Worm (Caenorhabditis elegans) whole organism, young adult: ENCODE measurements around the gene C49A9.10.
"Not testable (repeated sequence)": the region's sequence is repeated elsewhere in the genome, so short reads cannot be mapped to it uniquely, and the experiment has no call there.

Source experiments
- B0336.3 ChIP-seq: fragments of 200-800 bp; sonication (Bioruptor generic); IDR thresholded peaks from 2 replicates; pipeline ENCODE4 v1.3.6; 2022; ENCODE audit warnings: missing genetic modification characterization, missing compliant biosample characterization
- C06A6.2 ChIP-seq: fragments of 200-800 bp; sonication (Bioruptor generic); conservative IDR thresholded peaks from 2 replicates; pipeline ENCODE4 v1.3.6; 2022; ENCODE audit warnings: missing genetic modification characterization, missing compliant biosample characterization
- F37B4.10 ChIP-seq: fragments of 200-800 bp; sonication (Bioruptor generic); IDR thresholded peaks from 2 replicates; pipeline ENCODE4 v1.3.6; 2022; ENCODE audit warnings: missing genetic modification characterization, missing compliant biosample characterization
- F39B2.1 ChIP-seq: fragments of 200-800 bp; sonication (Bioruptor generic); IDR thresholded peaks from 2 replicates; pipeline ENCODE4 v1.3.6; 2022; ENCODE audit warnings: missing genetic modification reagents, missing genetic modification characterization, missing compliant biosample characterization
- F55B11.4 ChIP-seq: sonication (generic microtip); optimal IDR thresholded peaks from 2 replicates; lab custom pipeline; 2016; ENCODE audit warnings: missing compliant biosample characterization, missing genetic modification characterization, borderline replicate concordance; ENCODE audit not compliant: insufficient read depth
- F57A8.1 ChIP-seq: fragments of 200-800 bp; sonication (Bioruptor generic); optimal IDR thresholded peaks from 2 replicates; lab custom pipeline; 2018; ENCODE audit warnings: mild to moderate bottlenecking, missing genetic modification characterization, moderate library complexity, missing compliant biosample characterization
- F57C9.4 ChIP-seq: sonication (generic microtip); optimal IDR thresholded peaks from 2 replicates; lab custom pipeline; 2017; ENCODE audit warnings: mild to moderate bottlenecking, missing genetic modification characterization, missing compliant biosample characterization
- K11D2.4 ChIP-seq: fragments of 200-800 bp; sonication (Bioruptor generic); IDR thresholded peaks from 2 replicates; pipeline ENCODE4 v1.3.6; 2022; ENCODE audit warnings: missing genetic modification reagents, missing genetic modification characterization, missing compliant biosample characterization
- T07F8.4 ChIP-seq: sonication (generic microtip); optimal IDR thresholded peaks from 2 replicates; lab custom pipeline; 2016; ENCODE audit warnings: mild to moderate bottlenecking, missing genetic modification characterization, moderate library complexity, missing compliant biosample characterization
- Y53F4B.3 ChIP-seq: fragments of 200-800 bp; sonication (Bioruptor generic); IDR thresholded peaks from 2 replicates; pipeline ENCODE4 v1.3.6; 2022; ENCODE audit warnings: missing genetic modification reagents, missing genetic modification characterization, missing compliant biosample characterization
- Y67H2A.10 ChIP-seq: fragments of 200-800 bp; sonication (Bioruptor generic); conservative IDR thresholded peaks from 2 replicates; pipeline ENCODE4 v1.3.6; 2022; ENCODE audit warnings: missing genetic modification reagents, missing genetic modification characterization, missing compliant biosample characterization
- aptf-2 ChIP-seq: fragments of 200-800 bp; sonication (Bioruptor generic); conservative IDR thresholded peaks from 2 replicates; pipeline ENCODE4 v1.3.6; 2022; ENCODE audit warnings: missing genetic modification reagents, missing genetic modification characterization, missing compliant biosample characterization
- aptf-3 ChIP-seq: fragments of 200-800 bp; sonication (Bioruptor generic); IDR thresholded peaks from 2 replicates; pipeline ENCODE4 v1.3.6; 2022; ENCODE audit warnings: missing genetic modification characterization, missing compliant biosample characterization
- attf-3 ChIP-seq: fragments of 200-800 bp; sonication (Bioruptor generic); conservative IDR thresholded peaks from 2 replicates; pipeline ENCODE4 v1.3.6; 2022; ENCODE audit warnings: missing genetic modification reagents, missing genetic modification characterization, missing compliant biosample characterization
- attf-6 ChIP-seq: fragments of 200-800 bp; sonication (Bioruptor generic); IDR thresholded peaks from 2 replicates; pipeline ENCODE4 v1.3.6; 2022; ENCODE audit warnings: missing genetic modification reagents, missing genetic modification characterization, missing compliant biosample characterization
- ccch-3 ChIP-seq: fragments of 200-800 bp; sonication (Bioruptor generic); optimal IDR thresholded peaks from 2 replicates; lab custom pipeline; 2018; ENCODE audit warnings: mild to moderate bottlenecking, missing genetic modification characterization, missing compliant biosample characterization
- ceh-40 ChIP-seq: fragments of 200-800 bp; sonication (Bioruptor generic); IDR thresholded peaks from 2 replicates; pipeline ENCODE4 v1.3.6; 2022; ENCODE audit warnings: missing genetic modification characterization, missing compliant biosample characterization
- ceh-58 ChIP-seq: fragments of 200-800 bp; sonication (Bioruptor generic); IDR thresholded peaks from 2 replicates; pipeline ENCODE4 v1.3.6; 2022; ENCODE audit warnings: missing genetic modification characterization, missing compliant biosample characterization
- ceh-79 ChIP-seq: sonication (generic microtip); optimal IDR thresholded peaks from 2 replicates; lab custom pipeline; 2017; ENCODE audit warnings: mild to moderate bottlenecking, missing genetic modification characterization, missing compliant biosample characterization
- dox-1 ChIP-seq: fragments of 200-800 bp; sonication (Bioruptor generic); IDR thresholded peaks from 2 replicates; pipeline ENCODE4 v1.3.6; 2022; ENCODE audit warnings: missing genetic modification reagents, missing genetic modification characterization, missing compliant biosample characterization
- hmg-1.2 ChIP-seq: fragments of 200-800 bp; sonication (Bioruptor generic); IDR thresholded peaks from 2 replicates; pipeline ENCODE4 v1.3.6; 2022; ENCODE audit warnings: missing genetic modification reagents, missing genetic modification characterization, missing compliant biosample characterization
- hrde-1 ChIP-seq: sonication (generic microtip); optimal IDR thresholded peaks from 2 replicates; lab custom pipeline; 2016; ENCODE audit warnings: missing genetic modification characterization, mild to moderate bottlenecking, missing compliant biosample characterization, moderate library complexity, missing genotype, missing genetic modification reagents, borderline replicate concordance
- hsf-1 ChIP-seq: fragments of 200-800 bp; sonication (Bioruptor generic); IDR thresholded peaks from 2 replicates; pipeline ENCODE4 v1.3.6; 2022; ENCODE audit warnings: missing genetic modification reagents, missing genetic modification characterization, missing compliant biosample characterization
- lir-1 ChIP-seq: fragments of 200-800 bp; sonication (Bioruptor generic); conservative IDR thresholded peaks from 2 replicates; pipeline ENCODE4 v1.3.6; 2022; ENCODE audit warnings: missing genetic modification reagents, missing genetic modification characterization, missing compliant biosample characterization
- lsy-27 ChIP-seq: sonication (generic microtip); optimal IDR thresholded peaks from 2 replicates; lab custom pipeline; 2017; ENCODE audit warnings: missing genetic modification characterization, mild to moderate bottlenecking, missing compliant biosample characterization, antibody characterized with exemption, missing genotype, borderline replicate concordance; ENCODE audit not compliant: insufficient read depth
- madf-3 ChIP-seq: fragments of 200-800 bp; sonication (Bioruptor generic); IDR thresholded peaks from 2 replicates; pipeline ENCODE4 v1.3.6; 2022; ENCODE audit warnings: missing genetic modification reagents, missing genetic modification characterization, missing compliant biosample characterization
- nhr-80 ChIP-seq: sonication (generic microtip); optimal IDR thresholded peaks from 2 replicates; lab custom pipeline; 2016; ENCODE audit warnings: missing genetic modification characterization, missing compliant biosample characterization
- rpc-1 ChIP-seq, 2 experiments: fragments of 150-350 bp in 1 of 2; sonication (generic microtip) in 1 of 2; optimal IDR thresholded peaks; 2 replicates each; lab custom pipeline; 2014 to 2018; ENCODE audit warnings: missing biosample characterization in 1 of 2, missing genetic modification characterization in 1 of 2, missing genetic modification reagents in 1 of 2, missing genotype in 1 of 2
- sea-2 ChIP-seq: fragments of 200-800 bp; sonication (Bioruptor generic); IDR thresholded peaks from 2 replicates; pipeline ENCODE4 v1.3.6; 2022; ENCODE audit warnings: missing genetic modification characterization, missing compliant biosample characterization
- snpc-3.4 ChIP-seq: sonication (generic microtip); optimal IDR thresholded peaks from 2 replicates; lab custom pipeline; 2017; ENCODE audit warnings: missing genetic modification characterization, mild to moderate bottlenecking, missing compliant biosample characterization, antibody characterized with exemption, moderate library complexity, missing genotype, missing genetic modification reagents
- sptf-2 ChIP-seq: fragments of 200-800 bp; sonication (Bioruptor generic); optimal IDR thresholded peaks from 2 replicates; lab custom pipeline; 2018; ENCODE audit warnings: mild to moderate bottlenecking, missing genetic modification characterization, missing compliant biosample characterization
- tlf-1 ChIP-seq: fragments of 200-800 bp; sonication (Bioruptor generic); optimal IDR thresholded peaks from 2 replicates; lab custom pipeline; 2018; ENCODE audit warnings: mild to moderate bottlenecking, missing genetic modification characterization, missing compliant biosample characterization
- ztf-3 ChIP-seq: fragments of 200-800 bp; sonication (Bioruptor generic); optimal IDR thresholded peaks from 2 replicates; lab custom pipeline; 2018; ENCODE audit warnings: mild to moderate bottlenecking, missing genetic modification characterization, missing compliant biosample characterization

C49A9.10 gene

DNA sequence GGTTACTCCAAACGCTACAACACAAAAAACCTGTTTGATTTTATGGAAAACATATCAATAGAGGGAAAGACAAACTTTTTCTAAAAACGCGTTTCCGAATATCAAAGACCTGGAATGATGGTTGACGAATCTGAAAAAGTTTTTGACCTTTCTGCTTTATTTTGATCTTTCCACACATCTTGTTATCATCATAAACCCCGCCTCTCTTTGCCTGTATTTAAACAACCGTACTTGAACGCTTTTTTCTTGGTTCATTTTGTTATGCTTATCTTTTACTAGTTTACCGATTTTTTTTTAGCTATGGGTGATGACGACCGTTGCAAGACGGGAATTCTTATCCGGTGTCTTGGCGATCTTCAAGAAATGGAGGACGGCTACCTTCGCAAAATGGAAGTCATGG is 46.9 kb upstream of the C49A9.10 start, which contains the start of gene T13A10.2:
Gene T13A10.2, plus strand, starts transcription at position 301 of the 400 bp plus-strand sequence.
- not testable (repeated sequence) for TF ChIP-seq lir-1, aptf-3, K11D2.4 (GFP tag; lab: Robert Waterston, UW)

DNA sequence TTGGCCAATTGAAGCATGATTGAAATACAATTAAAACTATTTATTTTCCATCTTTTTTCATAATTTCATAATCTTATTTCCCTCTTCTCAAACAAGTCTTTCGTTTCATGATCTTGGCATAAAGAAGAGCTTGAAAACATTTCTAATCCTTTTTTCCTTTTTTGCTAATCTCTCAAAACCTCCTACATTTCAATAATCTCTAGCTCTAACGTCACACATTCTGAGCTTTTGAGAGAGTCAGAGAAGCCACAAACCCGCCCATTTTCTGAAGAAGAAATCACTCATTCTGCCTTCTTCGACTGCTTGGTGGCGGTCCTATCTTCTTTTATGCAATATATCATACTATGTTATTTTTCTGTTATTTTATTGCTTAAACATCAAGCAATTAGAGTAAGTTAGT is 43.4 kb upstream of the C49A9.10 start, which contains the start of gene F58F9.1:
Gene F58F9.1, plus strand, starts transcription at position 251 of the 400 bp plus-strand sequence.
- TF ChIP-seq hmg-1.2 (GFP tag; lab: Robert Waterston, UW) (no peak), F37B4.10 (GFP tag; lab: Robert Waterston, UW) (no peak), hsf-1 (GFP tag; lab: Robert Waterston, UW) (no peak), aptf-2 (GFP tag; lab: Robert Waterston, UW) (no peak), C06A6.2 (GFP tag; lab: Robert Waterston, UW) (no peak), madf-3 (no peak), lsy-27 (tag; lab: Kevin White, UChicago) (no peak), tlf-1 (no peak), hrde-1 (tag; lab: Kevin White, UChicago) (no peak), ccch-3 (GFP tag; lab: Kevin White, UChicago) (no peak), ceh-58 (GFP tag; lab: Robert Waterston, UW) (no peak), F57C9.4 (tag; lab: Kevin White, UChicago) (no peak), snpc-3.4 (tag; lab: Kevin White, UChicago) (no peak), ztf-3 (GFP tag; lab: Kevin White, UChicago) (no peak), aptf-3 (GFP tag; lab: Robert Waterston, UW) (no peak)

DNA sequence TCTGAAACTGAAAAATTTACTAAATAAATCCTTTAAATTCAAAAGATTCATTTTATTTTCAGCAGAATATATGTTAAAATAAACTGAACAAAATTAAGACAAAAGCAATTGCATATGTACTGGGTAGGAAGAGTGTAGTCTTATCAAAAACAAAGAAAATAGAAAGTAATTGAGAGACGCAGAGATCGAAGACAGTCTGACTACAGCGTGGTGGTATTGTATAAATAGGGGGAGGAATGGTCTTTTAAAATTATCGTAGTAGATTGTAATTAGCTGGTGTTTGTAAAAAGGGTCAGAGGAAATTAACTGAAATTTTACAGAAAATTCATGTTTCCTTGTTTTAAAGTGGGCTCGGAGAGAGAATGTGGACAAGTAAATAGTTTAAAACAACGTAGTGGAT is 42.3 kb upstream of the C49A9.10 start, which contains the start of gene acox-3:
Gene acox-3, minus strand, starts transcription at position 7 of the 400 bp plus-strand sequence.
- TF ChIP-seq nhr-80 (tag; lab: Kevin White, UChicago): peak; percentile 18
- TF ChIP-seq sptf-2: no peak
- TF ChIP-seq, all 124 proteins: peak for 1

DNA sequence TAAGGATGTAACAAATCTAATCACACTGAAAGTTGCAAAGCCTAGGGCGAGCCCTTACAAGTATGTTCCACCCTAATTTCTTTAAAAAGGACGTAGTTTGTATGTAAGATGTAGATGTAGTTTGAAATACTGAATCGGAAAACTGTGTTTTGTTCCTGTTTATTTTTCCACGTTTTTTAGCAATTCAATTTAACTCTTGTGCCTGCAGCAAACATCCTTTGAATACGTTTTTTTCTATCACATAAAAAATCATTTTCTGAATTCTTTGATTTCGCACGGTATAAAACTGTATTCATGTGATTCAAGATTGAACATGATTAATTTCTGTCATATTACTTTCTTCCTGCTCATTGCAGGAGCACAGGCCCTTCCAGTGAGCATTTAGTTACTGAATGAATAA is 33.8 kb upstream of the C49A9.10 start, which contains the start of gene F58F9.9:
Gene F58F9.9, plus strand, starts transcription at position 301 of the 400 bp plus-strand sequence.
- TF ChIP-seq dox-1 (GFP tag; lab: Robert Waterston, UW) (no peak), hsf-1 (GFP tag; lab: Robert Waterston, UW) (no peak), T07F8.4 (tag; lab: Kevin White, UChicago) (no peak), attf-3 (GFP tag; lab: Robert Waterston, UW) (no peak), attf-6 (GFP tag; lab: Robert Waterston, UW) (no peak), lsy-27 (tag; lab: Kevin White, UChicago) (no peak), F39B2.1 (GFP tag; lab: Robert Waterston, UW) (no peak), F57C9.4 (tag; lab: Kevin White, UChicago) (no peak), F57A8.1 (GFP tag; lab: Kevin White, UChicago) (no peak), Y53F4B.3 (GFP tag; lab: Robert Waterston, UW) (no peak), ceh-40 (no peak), F55B11.4 (no peak), sea-2 (GFP tag; lab: Robert Waterston, UW) (no peak), B0336.3 (GFP tag; lab: Robert Waterston, UW) (no peak), C06A6.2 (GFP tag; lab: Robert Waterston, UW) (no peak), rpc-1 (optimal IDR thresholded peaks at IDR 0.05; lab: Kevin White, UChicago) (no peak), rpc-1 (tag; optimal IDR thresholded peaks at IDR 0.05; lab: Kevin White, UChicago) (no peak), Y67H2A.10 (GFP tag; lab: Robert Waterston, UW) (no peak), ceh-79 (no peak)
